Fruit fly (Drosophila melanogaster) whole organism, adult: ENCODE measurements around the gene CG1146.

Source experiments
- CG11617 ChIP-seq: fragments of 200-800 bp; sonication (Bioruptor generic); optimal IDR thresholded peaks from 2 replicates; lab custom pipeline; 2017; ENCODE audit warnings: mild to moderate bottlenecking, missing biosample characterization, missing genetic modification reagents, missing genetic modification characterization
- CG12768 ChIP-seq: fragments of 200-800 bp; sonication (Bioruptor generic); optimal IDR thresholded peaks from 2 replicates; lab custom pipeline; 2017; ENCODE audit warnings: missing biosample characterization, missing genetic modification characterization, mild to moderate bottlenecking, moderate library complexity, missing genetic modification reagents
- CG14711 ChIP-seq: fragments of 200-800 bp; sonication (Bioruptor generic); optimal IDR thresholded peaks from 2 replicates; lab custom pipeline; 2018; ENCODE audit warnings: missing biosample characterization, mild to moderate bottlenecking, missing genetic modification characterization, moderate library complexity
- CG1620 ChIP-seq: fragments of 200-800 bp; sonication (Bioruptor generic); optimal IDR thresholded peaks from 2 replicates; lab custom pipeline; 2016; ENCODE audit warnings: missing biosample characterization, missing genetic modification characterization
- CG33017 ChIP-seq: fragments of 200-800 bp; sonication (Bioruptor generic); optimal IDR thresholded peaks from 2 replicates; lab custom pipeline; 2018; ENCODE audit warnings: missing biosample characterization, mild to moderate bottlenecking, missing genetic modification characterization, moderate library complexity
- CG5204 ChIP-seq: fragments of 200-800 bp; sonication (Bioruptor generic); optimal IDR thresholded peaks from 2 replicates; lab custom pipeline; 2016; ENCODE audit warnings: missing biosample characterization, missing genetic modification characterization
- CG7045 ChIP-seq: fragments of 200-800 bp; sonication (Bioruptor generic); optimal IDR thresholded peaks from 2 replicates; lab custom pipeline; 2017; ENCODE audit warnings: missing biosample characterization, mild to moderate bottlenecking, missing genetic modification characterization
- CG7101 ChIP-seq: fragments of 200-800 bp; sonication (Bioruptor generic); optimal IDR thresholded peaks from 2 replicates; lab custom pipeline; 2018; ENCODE audit warnings: missing biosample characterization, mild to moderate bottlenecking, missing genetic modification characterization, moderate library complexity
- Clk ChIP-seq: fragments of 200-800 bp; sonication (Bioruptor generic); optimal IDR thresholded peaks from 2 replicates; lab custom pipeline; 2017; ENCODE audit warnings: missing biosample characterization, missing genetic modification characterization
- Crg-1 ChIP-seq: fragments of 200-800 bp; sonication (Bioruptor generic); optimal IDR thresholded peaks from 2 replicates; lab custom pipeline; 2016; ENCODE audit warnings: missing biosample characterization, missing genetic modification characterization
- Hr96 ChIP-seq: fragments of 200-800 bp; sonication (Bioruptor generic); optimal IDR thresholded peaks from 2 replicates; lab custom pipeline; 2016; ENCODE audit warnings: missing biosample characterization, missing genetic modification characterization
- Mnt ChIP-seq: fragments of 200-800 bp; sonication (Bioruptor generic); optimal IDR thresholded peaks from 2 replicates; lab custom pipeline; 2016; ENCODE audit warnings: missing biosample characterization, mild to moderate bottlenecking, missing genetic modification characterization
- bab1 ChIP-seq: fragments of 200-800 bp; sonication (Bioruptor generic); optimal IDR thresholded peaks from 3 replicates; lab custom pipeline; 2019; ENCODE audit warnings: missing biosample characterization, mild to moderate bottlenecking, missing genetic modification characterization, moderate library complexity
- cic ChIP-seq: fragments of 200-800 bp; sonication (Bioruptor generic); optimal IDR thresholded peaks from 2 replicates; lab custom pipeline; 2017; ENCODE audit warnings: missing biosample characterization, mild to moderate bottlenecking, missing genetic modification characterization, moderate library complexity
- cnc ChIP-seq, 2 experiments: fragments of >200 bp; optimal IDR thresholded peaks; 2 replicates each; lab custom pipeline; 2017
- kay ChIP-seq: fragments of 200-800 bp; sonication (Bioruptor generic); peaks from one replicate; lab custom pipeline; 2016; ENCODE audit warnings: missing biosample characterization, missing genetic modification characterization, borderline replicate concordance
- ovo ChIP-seq: fragments of 200-800 bp; sonication (Bioruptor generic); optimal IDR thresholded peaks from 2 replicates; lab custom pipeline; 2016; ENCODE audit warnings: missing biosample characterization, missing genetic modification characterization
- pad ChIP-seq: fragments of 200-800 bp; sonication (Bioruptor generic); optimal IDR thresholded peaks from 3 replicates; lab custom pipeline; 2017; ENCODE audit warnings: missing biosample characterization, missing genetic modification characterization, mild to moderate bottlenecking, moderate library complexity, missing genetic modification reagents
- tj ChIP-seq: fragments of 200-800 bp; sonication (Bioruptor generic); optimal IDR thresholded peaks from 3 replicates; lab custom pipeline; 2017; ENCODE audit warnings: missing biosample characterization, mild to moderate bottlenecking, missing genetic modification characterization, moderate library complexity
- toe ChIP-seq: fragments of 200-800 bp; sonication (Bioruptor generic); optimal IDR thresholded peaks from 2 replicates; lab custom pipeline; 2016; ENCODE audit warnings: missing biosample characterization, missing genetic modification characterization

CG1146 gene

dm6 chr3L:2532377-2532776 is 43.8 kb downstream of the CG1146 start:
- TF ChIP-seq toe (GFP tag; lab: Kevin White, UChicago) (no peak), tj (GFP tag; lab: Kevin White, UChicago) (no peak), CG7045 (GFP tag; lab: Kevin White, UChicago) (no peak), cnc (optimal IDR thresholded peaks at IDR 0.05; lab: Kevin White, UChicago) (no peak), CG7101 (tag; lab: Kevin White, UChicago) (no peak), CG33017 (no peak), cic (GFP tag; lab: Kevin White, UChicago) (no peak), pad (GFP tag; lab: Kevin White, UChicago) (no peak), Hr96 (no peak), ovo (GFP tag; lab: Kevin White, UChicago) (no peak), Mnt (GFP tag; lab: Kevin White, UChicago) (no peak), CG12768 (no peak), CG11617 (GFP tag; lab: Kevin White, UChicago) (no peak), CG14711 (no peak), kay (GFP tag; lab: Kevin White, UChicago) (no peak), CG5204 (no peak), bab1 (GFP tag; lab: Kevin White, UChicago) (no peak), Clk (GFP tag; lab: Kevin White, UChicago) (no peak), CG1620 (GFP tag; lab: Kevin White, UChicago) (no peak)

dm6 chr3L:2533000-2533731 is 44.6 kb downstream of the CG1146 start:
- TF ChIP-seq CG7101 (tag; lab: Kevin White, UChicago) (no peak), CG14711 (no peak), cic (GFP tag; lab: Kevin White, UChicago) (no peak), Hr96 (no peak), CG1620 (GFP tag; lab: Kevin White, UChicago) (no peak), CG7045 (GFP tag; lab: Kevin White, UChicago) (no peak)

dm6 chr3L:2533732-2534073 is 45.1 kb downstream of the CG1146 start:
- no peak for TF ChIP-seq CG5204
- TF ChIP-seq bab1 (GFP tag; lab: Kevin White, UChicago): no peak
- no peak for TF ChIP-seq tj (GFP tag; lab: Kevin White, UChicago)
- no peak for TF ChIP-seq cnc (optimal IDR thresholded peaks at IDR 0.05; lab: Kevin White, UChicago)
- no peak for TF ChIP-seq Crg-1 (GFP tag; lab: Kevin White, UChicago)
- TF ChIP-seq ovo (GFP tag; lab: Kevin White, UChicago): no peak
- TF ChIP-seq cic (GFP tag; lab: Kevin White, UChicago): no peak
- TF ChIP-seq kay (GFP tag; lab: Kevin White, UChicago): no peak
- TF ChIP-seq CG7101 (tag; lab: Kevin White, UChicago): no peak
- TF ChIP-seq CG1620 (GFP tag; lab: Kevin White, UChicago): no peak
- no peak for TF ChIP-seq CG14711
- TF ChIP-seq CG33017: no peak
- no peak for TF ChIP-seq pad (GFP tag; lab: Kevin White, UChicago)

dm6 chr3L:2536969-2537600 is 48.5 kb downstream of the CG1146 start:
- TF ChIP-seq toe (GFP tag; lab: Kevin White, UChicago) (peak; percentile 43), tj (GFP tag; lab: Kevin White, UChicago) (peak; percentile 4), Hr96 (peak; percentile 50), CG12768 (peak; percentile 85), kay (GFP tag; lab: Kevin White, UChicago) (peak; percentile 67), CG33017 (peak; percentile 75), CG7045 (GFP tag; lab: Kevin White, UChicago) (peak; percentile 60), ovo (GFP tag; lab: Kevin White, UChicago) (peak; percentile 62), CG14711 (peak; percentile 42), bab1 (GFP tag; lab: Kevin White, UChicago) (no peak), CG1620 (GFP tag; lab: Kevin White, UChicago) (peak; percentile 52), Mnt (GFP tag; lab: Kevin White, UChicago) (peak; percentile 60), CG11617 (GFP tag; lab: Kevin White, UChicago) (peak; percentile 76), pad (GFP tag; lab: Kevin White, UChicago) (peak; percentile 48), Crg-1 (GFP tag; lab: Kevin White, UChicago) (peak; percentile 82), CG7101 (tag; lab: Kevin White, UChicago) (peak; percentile 71), cic (GFP tag; lab: Kevin White, UChicago) (peak; percentile 91), CG5204 (peak; percentile 63), Clk (GFP tag; lab: Kevin White, UChicago) (no peak), cnc (optimal IDR thresholded peaks at IDR 0.05; lab: Kevin White, UChicago) (no peak)

dm6 chr3L:2541361-2541760 is 52.8 kb downstream of the CG1146 start:
- TF ChIP-seq kay (GFP tag; lab: Kevin White, UChicago) (no peak), Crg-1 (GFP tag; lab: Kevin White, UChicago) (no peak), bab1 (GFP tag; lab: Kevin White, UChicago) (no peak), CG14711 (no peak), CG5204 (no peak), CG7045 (GFP tag; lab: Kevin White, UChicago) (no peak), ovo (GFP tag; lab: Kevin White, UChicago) (no peak), CG7101 (tag; lab: Kevin White, UChicago) (no peak), CG12768 (no peak), Clk (GFP tag; lab: Kevin White, UChicago) (no peak), CG11617 (GFP tag; lab: Kevin White, UChicago) (no peak), pad (GFP tag; lab: Kevin White, UChicago) (no peak), cnc (optimal IDR thresholded peaks at IDR 0.05; lab: Kevin White, UChicago) (no peak)
